Fruit fly (Drosophila melanogaster) whole organism, adult: ENCODE results near the gene UBL3.

Experiments
- CG11617 ChIP-seq: fragments of 200-800 bp; sonication (Bioruptor generic); optimal IDR thresholded peaks from 2 replicates; lab custom pipeline; 2017; ENCODE audit warnings: mild to moderate bottlenecking, missing biosample characterization, missing genetic modification reagents, missing genetic modification characterization
- CG12768 ChIP-seq: fragments of 200-800 bp; sonication (Bioruptor generic); optimal IDR thresholded peaks from 2 replicates; lab custom pipeline; 2017; ENCODE audit warnings: missing biosample characterization, missing genetic modification characterization, mild to moderate bottlenecking, moderate library complexity, missing genetic modification reagents
- CG14711 ChIP-seq: fragments of 200-800 bp; sonication (Bioruptor generic); optimal IDR thresholded peaks from 2 replicates; lab custom pipeline; 2018; ENCODE audit warnings: missing biosample characterization, mild to moderate bottlenecking, missing genetic modification characterization, moderate library complexity
- CG1620 ChIP-seq: fragments of 200-800 bp; sonication (Bioruptor generic); optimal IDR thresholded peaks from 2 replicates; lab custom pipeline; 2016; ENCODE audit warnings: missing biosample characterization, missing genetic modification characterization
- CG33017 ChIP-seq: fragments of 200-800 bp; sonication (Bioruptor generic); optimal IDR thresholded peaks from 2 replicates; lab custom pipeline; 2018; ENCODE audit warnings: missing biosample characterization, mild to moderate bottlenecking, missing genetic modification characterization, moderate library complexity
- CG5204 ChIP-seq: fragments of 200-800 bp; sonication (Bioruptor generic); optimal IDR thresholded peaks from 2 replicates; lab custom pipeline; 2016; ENCODE audit warnings: missing biosample characterization, missing genetic modification characterization
- CG7045 ChIP-seq: fragments of 200-800 bp; sonication (Bioruptor generic); optimal IDR thresholded peaks from 2 replicates; lab custom pipeline; 2017; ENCODE audit warnings: missing biosample characterization, mild to moderate bottlenecking, missing genetic modification characterization
- CG7101 ChIP-seq: fragments of 200-800 bp; sonication (Bioruptor generic); optimal IDR thresholded peaks from 2 replicates; lab custom pipeline; 2018; ENCODE audit warnings: missing biosample characterization, mild to moderate bottlenecking, missing genetic modification characterization, moderate library complexity
- Clk ChIP-seq: fragments of 200-800 bp; sonication (Bioruptor generic); optimal IDR thresholded peaks from 2 replicates; lab custom pipeline; 2017; ENCODE audit warnings: missing biosample characterization, missing genetic modification characterization
- Crg-1 ChIP-seq: fragments of 200-800 bp; sonication (Bioruptor generic); optimal IDR thresholded peaks from 2 replicates; lab custom pipeline; 2016; ENCODE audit warnings: missing biosample characterization, missing genetic modification characterization
- Hr96 ChIP-seq: fragments of 200-800 bp; sonication (Bioruptor generic); optimal IDR thresholded peaks from 2 replicates; lab custom pipeline; 2016; ENCODE audit warnings: missing biosample characterization, missing genetic modification characterization
- Mnt ChIP-seq: fragments of 200-800 bp; sonication (Bioruptor generic); optimal IDR thresholded peaks from 2 replicates; lab custom pipeline; 2016; ENCODE audit warnings: missing biosample characterization, mild to moderate bottlenecking, missing genetic modification characterization
- bab1 ChIP-seq: fragments of 200-800 bp; sonication (Bioruptor generic); optimal IDR thresholded peaks from 3 replicates; lab custom pipeline; 2019; ENCODE audit warnings: missing biosample characterization, mild to moderate bottlenecking, missing genetic modification characterization, moderate library complexity
- cic ChIP-seq: fragments of 200-800 bp; sonication (Bioruptor generic); optimal IDR thresholded peaks from 2 replicates; lab custom pipeline; 2017; ENCODE audit warnings: missing biosample characterization, mild to moderate bottlenecking, missing genetic modification characterization, moderate library complexity
- cnc ChIP-seq, 2 experiments: fragments of >200 bp; optimal IDR thresholded peaks; 2 replicates each; lab custom pipeline; 2017
- kay ChIP-seq: fragments of 200-800 bp; sonication (Bioruptor generic); peaks from one replicate; lab custom pipeline; 2016; ENCODE audit warnings: missing biosample characterization, missing genetic modification characterization, borderline replicate concordance
- ovo ChIP-seq: fragments of 200-800 bp; sonication (Bioruptor generic); optimal IDR thresholded peaks from 2 replicates; lab custom pipeline; 2016; ENCODE audit warnings: missing biosample characterization, missing genetic modification characterization
- pad ChIP-seq: fragments of 200-800 bp; sonication (Bioruptor generic); optimal IDR thresholded peaks from 3 replicates; lab custom pipeline; 2017; ENCODE audit warnings: missing biosample characterization, missing genetic modification characterization, mild to moderate bottlenecking, moderate library complexity, missing genetic modification reagents
- tj ChIP-seq: fragments of 200-800 bp; sonication (Bioruptor generic); optimal IDR thresholded peaks from 3 replicates; lab custom pipeline; 2017; ENCODE audit warnings: missing biosample characterization, mild to moderate bottlenecking, missing genetic modification characterization, moderate library complexity
- toe ChIP-seq: fragments of 200-800 bp; sonication (Bioruptor generic); optimal IDR thresholded peaks from 2 replicates; lab custom pipeline; 2016; ENCODE audit warnings: missing biosample characterization, missing genetic modification characterization

UBL3 gene

dm6 chrX:15869843-15870242, 16.9 kb upstream of the UBL3 start, which contains the start of gene CG16952:
TSS of gene CG16952 (plus strand) at chrX:15870183.
- TF ChIP-seq CG1620 (GFP tag; lab: Kevin White, UChicago) = peak; percentile 21
- TF ChIP-seq pad = peak; percentile 6
- TF ChIP-seq Mnt (GFP tag; lab: Kevin White, UChicago) = peak; percentile 40
- peak; percentile 36 for TF ChIP-seq CG7101 (tag; lab: Kevin White, UChicago)
- TF ChIP-seq toe = no peak
- peak; percentile 13 for TF ChIP-seq CG11617 (GFP tag; lab: Kevin White, UChicago)

dm6 chrX:15868781-15869180, 15.8 kb upstream of the UBL3 start:
- TF ChIP-seq toe (no peak), CG12768 (GFP tag; lab: Kevin White, UChicago) (no peak), Crg-1 (GFP tag; lab: Kevin White, UChicago) (no peak), ovo (no peak), Mnt (GFP tag; lab: Kevin White, UChicago) (no peak), tj (no peak), CG7045 (GFP tag; lab: Kevin White, UChicago) (no peak), Hr96 (no peak), pad (no peak), CG7101 (tag; lab: Kevin White, UChicago) (no peak), bab1 (GFP tag; lab: Kevin White, UChicago) (no peak), kay (no peak), CG14711 (no peak), CG33017 (tag; lab: Kevin White, UChicago) (no peak), CG11617 (GFP tag; lab: Kevin White, UChicago) (no peak)

- TF ChIP-seq cic (GFP tag; lab: Kevin White, UChicago) = peak; percentile 98
- TF ChIP-seq cnc (optimal IDR thresholded peaks at IDR 0.05; lab: Kevin White, UChicago) = no peak
- TF ChIP-seq CG7045 (GFP tag; lab: Kevin White, UChicago) = peak; percentile 100
- TF ChIP-seq bab1 (GFP tag; lab: Kevin White, UChicago) = peak; percentile 100
- TF ChIP-seq CG11617 (GFP tag; lab: Kevin White, UChicago) = peak; percentile 100
- peak; percentile 98 for TF ChIP-seq Clk (GFP tag; lab: Kevin White, UChicago)
- TF ChIP-seq toe = peak; percentile 98
- peak; percentile 99 for TF ChIP-seq CG5204 (GFP tag; lab: Kevin White, UChicago)
- peak; percentile 98 for TF ChIP-seq pad
- peak; percentile 100 for TF ChIP-seq CG14711
- peak; percentile 100 for TF ChIP-seq CG12768 (GFP tag; lab: Kevin White, UChicago)
- TF ChIP-seq ovo = peak; percentile 100
- peak; percentile 100 for TF ChIP-seq Crg-1 (GFP tag; lab: Kevin White, UChicago)
- TF ChIP-seq kay = peak; percentile 99
- TF ChIP-seq Hr96 = peak; percentile 100
- peak; percentile 100 for TF ChIP-seq CG7101 (tag; lab: Kevin White, UChicago)
- TF ChIP-seq Mnt (GFP tag; lab: Kevin White, UChicago) = peak; percentile 100
- TF ChIP-seq tj = peak; percentile 99
- TF ChIP-seq CG1620 (GFP tag; lab: Kevin White, UChicago) = peak; percentile 100
- peak; percentile 100 for TF ChIP-seq CG33017 (tag; lab: Kevin White, UChicago)
Observed at dm6 chrX:15867863-15868262, 14.9 kb upstream of the UBL3 start, which contains the start of gene Gapdh2. TSS of gene Gapdh2 (plus strand) at chrX:15868145.

dm6 chrX:15866799-15867412, 13.9 kb upstream of the UBL3 start:
- TF ChIP-seq Mnt (GFP tag; lab: Kevin White, UChicago) (no peak), Clk (GFP tag; lab: Kevin White, UChicago) (no peak), tj (no peak), CG7101 (tag; lab: Kevin White, UChicago) (no peak), bab1 (GFP tag; lab: Kevin White, UChicago) (peak; percentile 29), pad (no peak), Hr96 (no peak), CG14711 (peak; percentile 11), cic (GFP tag; lab: Kevin White, UChicago) (peak; percentile 3), kay (peak; percentile 78), cnc (optimal IDR thresholded peaks at IDR 0.05; lab: Kevin White, UChicago) (no peak)

- TF ChIP-seq cic (GFP tag; lab: Kevin White, UChicago) = no peak
- TF ChIP-seq ovo = no peak
- TF ChIP-seq Mnt (GFP tag; lab: Kevin White, UChicago) = no peak
- no peak for TF ChIP-seq CG33017 (tag; lab: Kevin White, UChicago)
- TF ChIP-seq CG14711 = no peak
- no peak for TF ChIP-seq tj
- TF ChIP-seq CG7045 (GFP tag; lab: Kevin White, UChicago) = no peak
- no peak for TF ChIP-seq pad
- TF ChIP-seq kay = peak; percentile 60
Observed at dm6 chrX:15866032-15866431, 13.1 kb upstream of the UBL3 start.

dm6 chrX:15860479-15860878, 7.5 kb upstream of the UBL3 start:
- TF ChIP-seq Mnt (GFP tag; lab: Kevin White, UChicago) (peak; percentile 95), cic (GFP tag; lab: Kevin White, UChicago) (peak; percentile 64), pad (peak; percentile 76), tj (peak; percentile 88), CG5204 (GFP tag; lab: Kevin White, UChicago) (no peak), CG14711 (no peak), Clk (GFP tag; lab: Kevin White, UChicago) (no peak), CG1620 (GFP tag; lab: Kevin White, UChicago) (no peak), CG12768 (GFP tag; lab: Kevin White, UChicago) (peak; percentile 28), CG7045 (GFP tag; lab: Kevin White, UChicago) (peak; percentile 8), Hr96 (no peak), bab1 (GFP tag; lab: Kevin White, UChicago) (peak; percentile 45), CG11617 (GFP tag; lab: Kevin White, UChicago) (peak; percentile 76), toe (peak; percentile 32), ovo (peak; percentile 17), CG7101 (tag; lab: Kevin White, UChicago) (peak; percentile 31), kay (no peak), CG33017 (tag; lab: Kevin White, UChicago) (no peak), Crg-1 (GFP tag; lab: Kevin White, UChicago) (no peak), cnc (optimal IDR thresholded peaks at IDR 0.05; lab: Kevin White, UChicago) (no peak)
